Fruit fly (Drosophila melanogaster) whole organism, embryonic: Measurements from ENCODE around the gene CG6443.
A peak's percentile ranks its signal among the peaks of the same experiment; 100 is the strongest.

Source experiments
- CG10209 ChIP-seq: fragments of 200-800 bp; sonication (Bioruptor generic); optimal IDR thresholded peaks from 3 replicates; lab custom pipeline; 2017; ENCODE audit warnings: missing biosample characterization, mild to moderate bottlenecking, missing genetic modification characterization, missing genetic modification reagents
- CG10267 ChIP-seq: fragments of 200-800 bp; sonication (Bioruptor generic); optimal IDR thresholded peaks from 2 replicates; lab custom pipeline; 2018; ENCODE audit warnings: missing biosample characterization, mild to moderate bottlenecking, missing genetic modification characterization, moderate library complexity
- CG11085 ChIP-seq: fragments of 200-800 bp; sonication (Bioruptor generic); IDR thresholded peaks from 2 replicates; pipeline ENCODE4 v1.3.6; 2022; ENCODE audit warnings: missing biosample characterization, missing genetic modification characterization
- CG11696 ChIP-seq: fragments of 200-800 bp; sonication (Bioruptor generic); IDR thresholded peaks from 2 replicates; pipeline ENCODE4 v1.3.6; 2022; ENCODE audit warnings: missing biosample characterization, missing genetic modification characterization
- CG12391 ChIP-seq: fragments of 200-800 bp; sonication (Bioruptor generic); optimal IDR thresholded peaks from 3 replicates; lab custom pipeline; 2018; ENCODE audit warnings: missing biosample characterization, mild to moderate bottlenecking, missing genetic modification characterization, moderate library complexity
- CG15011 ChIP-seq: fragments of 200-800 bp; sonication (Bioruptor generic); optimal IDR thresholded peaks from 3 replicates; lab custom pipeline; 2018; ENCODE audit warnings: missing biosample characterization, mild to moderate bottlenecking, missing genetic modification characterization
- CG15269 ChIP-seq: fragments of 200-800 bp; sonication (Bioruptor generic); optimal IDR thresholded peaks from 2 replicates; lab custom pipeline; 2018; ENCODE audit warnings: missing biosample characterization, mild to moderate bottlenecking, missing genetic modification characterization, moderate library complexity
- CG15514 ChIP-seq: fragments of 200-800 bp; sonication (Bioruptor generic); optimal IDR thresholded peaks from 3 replicates; lab custom pipeline; 2017; ENCODE audit warnings: missing biosample characterization, missing genetic modification characterization, mild to moderate bottlenecking, moderate library complexity, missing genetic modification reagents
- CG15601 ChIP-seq: fragments of 200-800 bp; sonication (Bioruptor generic); optimal IDR thresholded peaks from 3 replicates; lab custom pipeline; 2019; ENCODE audit warnings: missing biosample characterization, mild to moderate bottlenecking, missing genetic modification characterization, moderate library complexity
- CG17328 ChIP-seq: fragments of 200-800 bp; sonication (Bioruptor generic); IDR thresholded peaks from 2 replicates; pipeline ENCODE4 v1.3.6; 2022; ENCODE audit warnings: missing biosample characterization, missing genetic modification characterization
- CG17361 ChIP-seq: fragments of 200-800 bp; sonication (Bioruptor generic); IDR thresholded peaks from 3 replicates; pipeline ENCODE4 v1.3.6; 2022; ENCODE audit warnings: missing biosample characterization, missing genetic modification characterization
- CG17802 ChIP-seq: fragments of 200-800 bp; sonication (Bioruptor generic); optimal IDR thresholded peaks from 2 replicates; lab custom pipeline; 2018; ENCODE audit warnings: missing biosample characterization, mild to moderate bottlenecking, missing genetic modification characterization, moderate library complexity
- CG2199 ChIP-seq: fragments of 200-800 bp; sonication (Bioruptor generic); IDR thresholded peaks from 3 replicates; pipeline ENCODE4 v1.3.6; 2022; ENCODE audit warnings: missing biosample characterization, missing genetic modification characterization
- CG30403 ChIP-seq: fragments of 200-800 bp; sonication (Bioruptor generic); optimal IDR thresholded peaks from 3 replicates; lab custom pipeline; 2016; ENCODE audit warnings: missing biosample characterization, missing genetic modification characterization
- CG3407 ChIP-seq: fragments of 200-800 bp; sonication (Bioruptor generic); optimal IDR thresholded peaks from 2 replicates; lab custom pipeline; 2018; ENCODE audit warnings: missing biosample characterization, mild to moderate bottlenecking, missing genetic modification characterization
- CG34422 ChIP-seq: fragments of 200-800 bp; sonication (Bioruptor generic); IDR thresholded peaks from 3 replicates; pipeline ENCODE4 v1.3.6; 2022; ENCODE audit warnings: missing biosample characterization, missing genetic modification characterization
- CG6683 ChIP-seq: fragments of 200-800 bp; sonication (Bioruptor generic); optimal IDR thresholded peaks from 2 replicates; lab custom pipeline; 2017; ENCODE audit warnings: missing biosample characterization, mild to moderate bottlenecking, missing genetic modification characterization, missing genetic modification reagents
- CG7786 ChIP-seq: fragments of 200-800 bp; sonication (Bioruptor generic); optimal IDR thresholded peaks from 2 replicates; lab custom pipeline; 2016; ENCODE audit warnings: missing biosample characterization, missing genetic modification characterization
- CG8089 ChIP-seq: fragments of 200-800 bp; sonication (Bioruptor generic); optimal IDR thresholded peaks from 3 replicates; lab custom pipeline; 2016; ENCODE audit warnings: missing biosample characterization, missing genetic modification characterization
- CG8924 ChIP-seq: fragments of 200-800 bp; optimal IDR thresholded peaks from 3 replicates; lab custom pipeline; 2019; ENCODE audit warnings: missing biosample characterization, mild to moderate bottlenecking, missing genetic modification characterization, moderate library complexity
- CG9876 ChIP-seq: fragments of 200-800 bp; sonication (Bioruptor generic); optimal IDR thresholded peaks from 2 replicates; lab custom pipeline; 2016; ENCODE audit warnings: missing biosample characterization, missing genetic modification characterization
- Dad ChIP-seq: fragments of 200-800 bp; sonication (Bioruptor generic); optimal IDR thresholded peaks from 3 replicates; lab custom pipeline; 2016; ENCODE audit warnings: missing biosample characterization, missing genetic modification characterization
- ERR ChIP-seq: fragments of 200-800 bp; sonication (Bioruptor generic); optimal IDR thresholded peaks from 2 replicates; lab custom pipeline; 2016; ENCODE audit warnings: missing biosample characterization, missing genetic modification characterization
- Eip74EF ChIP-seq, 2 experiments: fragments of 200-800 bp in 1 of 2; fragments of >200 bp in 1 of 2; sonication (Bioruptor generic) in 1 of 2; optimal IDR thresholded peaks; 2 replicates each; lab custom pipeline; 2017 to 2019; ENCODE audit warnings: missing biosample characterization in 2 of 2, missing genetic modification characterization in 2 of 2, mild to moderate bottlenecking in 1 of 2, moderate library complexity in 1 of 2
- Max ChIP-seq: fragments of 200-800 bp; sonication (Bioruptor generic); optimal IDR thresholded peaks from 2 replicates; lab custom pipeline; 2016; ENCODE audit warnings: missing biosample characterization, mild to moderate bottlenecking, missing genetic modification characterization
- NC2β ChIP-seq: fragments of 200-800 bp; sonication (Bioruptor generic); optimal IDR thresholded peaks from 2 replicates; lab custom pipeline; 2016; ENCODE audit warnings: missing biosample characterization, missing genetic modification characterization
- NFAT ChIP-seq: fragments of 200-800 bp; sonication (Bioruptor generic); IDR thresholded peaks from 2 replicates; pipeline ENCODE4 v1.3.6; 2022; ENCODE audit warnings: missing biosample characterization, missing genetic modification characterization
- Nf-YA ChIP-seq: fragments of 200-800 bp; sonication (Bioruptor generic); IDR thresholded peaks from 2 replicates; pipeline ENCODE4 v1.3.6; 2022; ENCODE audit warnings: missing biosample characterization, missing genetic modification characterization
- Ptx1 ChIP-seq: fragments of 200-800 bp; sonication (Bioruptor generic); IDR thresholded peaks from 2 replicates; pipeline ENCODE4 v1.3.6; 2022; ENCODE audit warnings: missing biosample characterization, missing genetic modification characterization
- Scr ChIP-seq: fragments of 200-800 bp; sonication (Bioruptor generic); IDR thresholded peaks from 2 replicates; pipeline ENCODE4 v1.3.6; 2022; ENCODE audit warnings: missing biosample characterization, missing genetic modification characterization; ENCODE audit not compliant: partially characterized antibody
- Trl ChIP-seq, 3 experiments: fragments of >200 bp in 2 of 3; fragments of 200-800 bp in 1 of 3; sonication (Bioruptor generic) in 1 of 3; optimal IDR thresholded peaks; 2 replicates in 1 of 3; 3 replicates in 2 of 3; lab custom pipeline; 2016 to 2017; ENCODE audit warnings: missing biosample characterization in 1 of 3, missing genetic modification characterization in 1 of 3
- amos ChIP-seq: fragments of 200-800 bp; sonication (Bioruptor generic); IDR thresholded peaks from 2 replicates; pipeline ENCODE4 v1.3.6; 2022; ENCODE audit warnings: missing biosample characterization, missing genetic modification characterization; ENCODE audit not compliant: partially characterized antibody
- cg ChIP-seq: fragments of 200-800 bp; sonication (Bioruptor generic); optimal IDR thresholded peaks from 3 replicates; lab custom pipeline; 2019; ENCODE audit warnings: missing biosample characterization, mild to moderate bottlenecking, missing genetic modification characterization, moderate library complexity
- chn ChIP-seq: fragments of 200-800 bp; sonication (Bioruptor generic); optimal IDR thresholded peaks from 2 replicates; lab custom pipeline; 2016; ENCODE audit warnings: missing biosample characterization, missing genetic modification characterization
- gcm ChIP-seq: fragments of 200-800 bp; sonication (Bioruptor generic); optimal IDR thresholded peaks from 2 replicates; lab custom pipeline; 2019; ENCODE audit warnings: missing biosample characterization, mild to moderate bottlenecking, missing genetic modification characterization, moderate library complexity
- grau ChIP-seq: fragments of 200-800 bp; optimal IDR thresholded peaks from 3 replicates; lab custom pipeline; 2019; ENCODE audit warnings: missing biosample characterization, mild to moderate bottlenecking, missing genetic modification characterization, moderate library complexity
- grn ChIP-seq: fragments of 200-800 bp; sonication (Bioruptor generic); optimal IDR thresholded peaks from 3 replicates; lab custom pipeline; 2017; ENCODE audit warnings: missing biosample characterization, missing genetic modification characterization
- her ChIP-seq: fragments of 200-800 bp; sonication (Bioruptor generic); optimal IDR thresholded peaks from 2 replicates; lab custom pipeline; 2016; ENCODE audit warnings: missing biosample characterization, missing genetic modification characterization
- ken ChIP-seq: fragments of 200-800 bp; sonication (Bioruptor generic); IDR thresholded peaks from 3 replicates; pipeline ENCODE4 v1.3.6; 2022; ENCODE audit warnings: missing biosample characterization, missing genetic modification characterization
- lola ChIP-seq, 3 experiments: fragments of >200 bp in 2 of 3; fragments of 200-800 bp in 1 of 3; sonication (Bioruptor generic) in 1 of 3; optimal IDR thresholded peaks; 2 replicates each; lab custom pipeline; 2017 to 2019; ENCODE audit warnings: missing biosample characterization in 3 of 3, missing genetic modification characterization in 3 of 3, mild to moderate bottlenecking in 1 of 3, moderate library complexity in 1 of 3
- mam ChIP-seq: fragments of 200-800 bp; sonication (Bioruptor generic); optimal IDR thresholded peaks from 3 replicates; lab custom pipeline; 2016; ENCODE audit warnings: missing biosample characterization, missing genetic modification characterization
- mld ChIP-seq: fragments of 200-800 bp; sonication (Bioruptor generic); IDR thresholded peaks from 3 replicates; pipeline ENCODE4 v1.3.6; 2022; ENCODE audit warnings: missing biosample characterization, missing genetic modification characterization; ENCODE audit not compliant: partially characterized antibody
- onecut ChIP-seq: fragments of 200-800 bp; sonication (Bioruptor generic); IDR thresholded peaks from 2 replicates; pipeline ENCODE4 v1.3.6; 2022; ENCODE audit warnings: missing biosample characterization, missing genetic modification characterization
- ranshi ChIP-seq: fragments of 200-800 bp; sonication (Bioruptor generic); IDR thresholded peaks from 2 replicates; pipeline ENCODE4 v1.3.6; 2022; ENCODE audit warnings: missing biosample characterization, missing genetic modification characterization
- run ChIP-seq: fragments of 200-800 bp; sonication (Bioruptor generic); optimal IDR thresholded peaks from 3 replicates; lab custom pipeline; 2018; ENCODE audit warnings: missing biosample characterization, mild to moderate bottlenecking, missing genetic modification characterization
- tio ChIP-seq: fragments of 200-800 bp; sonication (Bioruptor generic); optimal IDR thresholded peaks from 2 replicates; lab custom pipeline; 2017; ENCODE audit warnings: missing biosample characterization, missing genetic modification characterization, inconsistent platforms
- trh ChIP-seq: fragments of 200-800 bp; sonication (Bioruptor generic); optimal IDR thresholded peaks from 2 replicates; lab custom pipeline; 2016; ENCODE audit warnings: missing biosample characterization, missing genetic modification characterization

Gene CG6443

dm6 chr2L:10760422-10761166, 31.8 kb downstream of the CG6443 start, which contains the start of gene CG6495 (continued):
- TF ChIP-seq ranshi (GFP tag; lab: Robert Waterston, UW) (peak; percentile 35; the same call in 1 of the 2 replicates), Nf-YA (GFP tag; lab: Robert Waterston, UW) (no peak), CG11696 (GFP tag; lab: Robert Waterston, UW) (no peak), CG9876 (GFP tag; lab: Kevin White, UChicago) (no peak), CG17361 (GFP tag; lab: Robert Waterston, UW) (peak; percentile 58; the same call in 2 of the 3 replicates), run (peak; percentile 61), mam (peak; percentile 23), CG3407 (GFP tag; lab: Kevin White, UChicago) (no peak), Trl (optimal IDR thresholded peaks at IDR 0.05; lab: Kevin White, UChicago) (no peak), Trl (GFP tag; optimal IDR thresholded peaks at IDR 0.05; lab: Kevin White, UChicago) (no peak), tio (GFP tag; lab: Kevin White, UChicago) (no peak), CG17802 (tag; lab: Kevin White, UChicago) (no peak), CG6683 (GFP tag; lab: Kevin White, UChicago) (peak; percentile 45), grau (tag; lab: Kevin White, UChicago) (peak; percentile 74), CG15011 (GFP tag; lab: Kevin White, UChicago) (peak; percentile 22), CG15601 (peak; percentile 49), ERR (GFP tag; lab: Kevin White, UChicago) (no peak), CG8089 (GFP tag; lab: Kevin White, UChicago) (no peak), CG2199 (GFP tag; lab: Robert Waterston, UW) (no peak), CG10209 (peak; percentile 47), cg (no peak), CG17328 (GFP tag; lab: Robert Waterston, UW) (peak; percentile 39; the same call in 1 of the 2 replicates), CG11085 (GFP tag; lab: Robert Waterston, UW) (no peak), trh (GFP tag; lab: Kevin White, UChicago) (no peak), Scr (GFP tag; lab: Robert Waterston, UW) (no peak), CG15514 (GFP tag; lab: Kevin White, UChicago) (peak; percentile 28), CG15269 (tag; lab: Kevin White, UChicago) (peak; percentile 72), gcm (GFP tag; lab: Kevin White, UChicago) (peak; percentile 58), NFAT (GFP tag; lab: Robert Waterston, UW) (no peak), lola (GFP tag; optimal IDR thresholded peaks at IDR 0.05; lab: Kevin White, UChicago) (peak in 1 of 3 experiments; percentile 18), her (GFP tag; lab: Kevin White, UChicago) (no peak), CG8924 (tag; lab: Kevin White, UChicago) (peak; percentile 75)

dm6 chr2L:10767597-10768188, 38.9 kb downstream of the CG6443 start, which contains the start of gene Ubc2:
Gene Ubc2 (minus strand): TSS chr2L:10768006.
- no peak for TF ChIP-seq onecut (GFP tag; lab: Robert Waterston, UW)
- TF ChIP-seq Dad (GFP tag; lab: Kevin White, UChicago): peak; percentile 29
- no peak for TF ChIP-seq Eip74EF (GFP tag; optimal IDR thresholded peaks at IDR 0.05; lab: Kevin White, UChicago)
- TF ChIP-seq amos (GFP tag; lab: Robert Waterston, UW): peak; percentile 87
- peak; percentile 0 for TF ChIP-seq CG12391 (tag; lab: Kevin White, UChicago)
- peak; percentile 29 for TF ChIP-seq Ptx1 (GFP tag; lab: Robert Waterston, UW)
- no peak for TF ChIP-seq CG10209
- TF ChIP-seq NC2β: peak; percentile 60
- no peak for TF ChIP-seq ranshi (GFP tag; lab: Robert Waterston, UW)
- peak; percentile 67; the same call in 2 of the 3 replicates for TF ChIP-seq mld (GFP tag; lab: Robert Waterston, UW)
- TF ChIP-seq CG34422 (GFP tag; lab: Robert Waterston, UW): peak; percentile 46; the same call in 1 of the 3 replicates
- TF ChIP-seq grn (GFP tag; lab: Kevin White, UChicago): no peak
- TF ChIP-seq CG30403 (GFP tag; lab: Kevin White, UChicago): peak; percentile 37
- peak; percentile 55 for TF ChIP-seq CG10267
- TF ChIP-seq Max: peak; percentile 4
- peak; percentile 10 for TF ChIP-seq CG7786 (GFP tag; lab: Kevin White, UChicago)
- peak; percentile 21 for TF ChIP-seq chn (GFP tag; lab: Kevin White, UChicago)
- 0 out of 3 replicates have a peak, but pooled peaks have one; percentile 23 for TF ChIP-seq ken (GFP tag; lab: Robert Waterston, UW)
